Worm (Caenorhabditis elegans) whole organism, midembryonic: ENCODE results near the gene B0310.1.
A peak's percentile ranks its signal among the peaks of the same experiment; 100 is the strongest.

Experiments
- T22C8.4 ChIP-seq: fragments of 200-800 bp; sonication (Bioruptor generic); IDR thresholded peaks from 2 replicates; pipeline ENCODE4 v1.3.6; 2022; ENCODE audit warnings: missing genetic modification characterization, missing compliant biosample characterization
- cog-1 ChIP-seq: sonication (generic microtip); optimal IDR thresholded peaks from 2 replicates; lab custom pipeline; 2016; ENCODE audit warnings: missing genetic modification characterization, missing compliant biosample characterization
- flt-1 ChIP-seq: fragments of 200-800 bp; sonication (Bioruptor generic); IDR thresholded peaks from 2 replicates; pipeline ENCODE4 v1.3.6; 2022; ENCODE audit warnings: missing genetic modification characterization, missing compliant biosample characterization
- klf-2 ChIP-seq: fragments of 200-800 bp; sonication (Bioruptor generic); conservative IDR thresholded peaks from 2 replicates; pipeline ENCODE4 v1.3.6; 2022; ENCODE audit warnings: missing genetic modification reagents, missing genetic modification characterization, missing compliant biosample characterization
- med-1 ChIP-seq: sonication (generic microtip); optimal IDR thresholded peaks from 2 replicates; lab custom pipeline; 2017; ENCODE audit warnings: missing genetic modification characterization, mild to moderate bottlenecking, missing compliant biosample characterization, antibody characterized with exemption, missing genetic modification reagents; ENCODE audit not compliant: insufficient read depth
- ref-1 ChIP-seq: fragments of 200-800 bp; sonication (Bioruptor generic); conservative IDR thresholded peaks from 2 replicates; pipeline ENCODE4 v1.3.6; 2022; ENCODE audit warnings: missing genetic modification reagents, missing genetic modification characterization, missing compliant biosample characterization
- tab-1 ChIP-seq: fragments of 200-800 bp; sonication (Bioruptor generic); IDR thresholded peaks from 2 replicates; pipeline ENCODE4 v1.3.6; 2022; ENCODE audit warnings: missing genetic modification characterization, missing compliant biosample characterization
- ztf-23 ChIP-seq: fragments of 200-800 bp; sonication (Bioruptor generic); IDR thresholded peaks from 2 replicates; pipeline ENCODE4 v1.3.6; 2022; ENCODE audit warnings: missing genetic modification reagents, missing genetic modification characterization, missing compliant biosample characterization
- ztf-29 ChIP-seq: fragments of 200-800 bp; sonication (Bioruptor generic); IDR thresholded peaks from 2 replicates; pipeline ENCODE4 v1.3.6; 2022; ENCODE audit warnings: missing genetic modification reagents, missing genetic modification characterization, missing compliant biosample characterization

Gene B0310.1

ce11 chrX:535728-536127 lies 42.7 kb downstream of the B0310.1 start, which contains the start of gene F28C10.3:
TSS of gene F28C10.3 (minus strand) at chrX:535828.
- TF ChIP-seq klf-2 (GFP tag; lab: Robert Waterston, UW) (no peak), ztf-23 (GFP tag; lab: Robert Waterston, UW) (0 out of 2 replicates have a peak, but pooled peaks have one; percentile 36), tab-1 (no peak), med-1 (GFP tag; lab: Kevin White, UChicago) (no peak), ref-1 (no peak), T22C8.4 (GFP tag; lab: Robert Waterston, UW) (no peak), cog-1 (tag; lab: Kevin White, UChicago) (peak; percentile 68)

- TF ChIP-seq ztf-23 (GFP tag; lab: Robert Waterston, UW) (no peak), flt-1 (GFP tag; lab: Robert Waterston, UW) (no peak), cog-1 (tag; lab: Kevin White, UChicago) (no peak), klf-2 (GFP tag; lab: Robert Waterston, UW) (no peak), T22C8.4 (GFP tag; lab: Robert Waterston, UW) (no peak), med-1 (GFP tag; lab: Kevin White, UChicago) (no peak), ztf-29 (GFP tag; lab: Robert Waterston, UW) (no peak), tab-1 (no peak), ref-1 (no peak)
Observed at ce11 chrX:536365-536764, 43.3 kb downstream of the B0310.1 start.

ce11 chrX:538083-538482 lies 45.1 kb downstream of the B0310.1 start:
- TF ChIP-seq ztf-23 (GFP tag; lab: Robert Waterston, UW) (no peak), klf-2 (GFP tag; lab: Robert Waterston, UW) (no peak), tab-1 (no peak), ztf-29 (GFP tag; lab: Robert Waterston, UW) (no peak), med-1 (GFP tag; lab: Kevin White, UChicago) (no peak), T22C8.4 (GFP tag; lab: Robert Waterston, UW) (no peak), flt-1 (GFP tag; lab: Robert Waterston, UW) (no peak), cog-1 (tag; lab: Kevin White, UChicago) (no peak), ref-1 (no peak)

- TF ChIP-seq tab-1 = no peak
- no peak for TF ChIP-seq cog-1 (tag; lab: Kevin White, UChicago)
- TF ChIP-seq ztf-29 (GFP tag; lab: Robert Waterston, UW) = no peak
- TF ChIP-seq ztf-23 (GFP tag; lab: Robert Waterston, UW) = no peak
- no peak for TF ChIP-seq T22C8.4 (GFP tag; lab: Robert Waterston, UW)
- no peak for TF ChIP-seq med-1 (GFP tag; lab: Kevin White, UChicago)
- no peak for TF ChIP-seq ref-1
- TF ChIP-seq klf-2 (GFP tag; lab: Robert Waterston, UW) = no peak
- TF ChIP-seq flt-1 (GFP tag; lab: Robert Waterston, UW) = no peak
Observed at ce11 chrX:542807-543206, 49.8 kb downstream of the B0310.1 start, which contains the start of gene F28C10.1. TSS of gene F28C10.1 (plus strand) at chrX:543107.
